Fruit fly (Drosophila melanogaster) whole organism, embryonic: Measurements from ENCODE around the gene Sfp77F.

Experiments
- CG17328 ChIP-seq: fragments of 200-800 bp; sonication (Bioruptor generic); IDR thresholded peaks from 2 replicates; pipeline ENCODE4 v1.3.6; 2022; ENCODE audit warnings: missing biosample characterization, missing genetic modification characterization
- CG7357 ChIP-seq: fragments of 200-800 bp; sonication (Bioruptor generic); IDR thresholded peaks from 3 replicates; pipeline ENCODE4 v1.3.6; 2022; ENCODE audit warnings: missing biosample characterization, missing genetic modification characterization
- Camta ChIP-seq: fragments of 200-800 bp; sonication (Bioruptor generic); optimal IDR thresholded peaks from 2 replicates; lab custom pipeline; 2016; ENCODE audit warnings: missing biosample characterization, missing genetic modification characterization
- Dll ChIP-seq: fragments of 200-800 bp; sonication (Bioruptor generic); IDR thresholded peaks from 4 replicates; pipeline ENCODE4 v1.3.6; 2022; ENCODE audit warnings: missing biosample characterization, missing genetic modification characterization; ENCODE audit not compliant: partially characterized antibody
- HHEX ChIP-seq: fragments of 200-800 bp; sonication (Bioruptor generic); optimal IDR thresholded peaks from 3 replicates; lab custom pipeline; 2017; ENCODE audit warnings: missing biosample characterization, mild to moderate bottlenecking, missing genetic modification characterization, missing genetic modification reagents
- Lhr ChIP-seq: fragments of 200-800 bp; sonication (Bioruptor generic); optimal IDR thresholded peaks from 3 replicates; lab custom pipeline; 2017; ENCODE audit warnings: mild to moderate bottlenecking, missing biosample characterization, missing genetic modification reagents, missing genetic modification characterization
- Lpt ChIP-seq: fragments of >200 bp; optimal IDR thresholded peaks from 2 replicates; lab custom pipeline; 2018; ENCODE audit warnings: missing biosample characterization, missing genetic modification characterization
- Oaz ChIP-seq: fragments of 200-800 bp; sonication (Bioruptor generic); IDR thresholded peaks from 2 replicates; pipeline ENCODE4 v1.3.6; 2022; ENCODE audit warnings: missing biosample characterization, missing genetic modification characterization
- bbx ChIP-seq: fragments of 200-800 bp; sonication (Bioruptor generic); IDR thresholded peaks from 2 replicates; pipeline ENCODE4 v1.3.6; 2022; ENCODE audit warnings: missing biosample characterization, missing genetic modification characterization; ENCODE audit not compliant: partially characterized antibody
- crp ChIP-seq, 2 experiments: fragments of 200-800 bp; sonication (Bioruptor generic); optimal IDR thresholded peaks; 2 replicates in 1 of 2; 3 replicates in 1 of 2; lab custom pipeline; 2017; ENCODE audit warnings: missing biosample characterization in 2 of 2, missing genetic modification characterization in 2 of 2, mild to moderate bottlenecking in 1 of 2, moderate library complexity in 1 of 2
- gce ChIP-seq: fragments of 200-800 bp; sonication (Bioruptor generic); IDR thresholded peaks from 3 replicates; pipeline ENCODE4 v1.3.6; 2022; ENCODE audit warnings: missing biosample characterization, missing genetic modification characterization
- lov ChIP-seq, 2 experiments: fragments of 200-800 bp in 1 of 2; fragments of >200 bp in 1 of 2; sonication (Bioruptor generic) in 1 of 2; IDR thresholded peaks in 1 of 2; optimal IDR thresholded peaks in 1 of 2; 2 replicates in 1 of 2; 3 replicates in 1 of 2; pipeline versions ENCODE4 v1.3.6 to Lab custom; 2017 to 2022; ENCODE audit warnings: missing biosample characterization in 1 of 2, missing genetic modification characterization in 1 of 2
- prd ChIP-seq, 3 experiments: fragments of >200 bp in 2 of 3; fragments of 200-800 bp in 1 of 3; sonication (Bioruptor generic) in 1 of 3; optimal IDR thresholded peaks in 2 of 3; IDR thresholded peaks in 1 of 3; 2 replicates in 2 of 3; 3 replicates in 1 of 3; pipeline versions ENCODE4 v1.3.6 to Lab custom; 2017 to 2022; ENCODE audit warnings: missing biosample characterization in 1 of 3, missing genetic modification characterization in 1 of 3
- ranshi ChIP-seq: fragments of 200-800 bp; sonication (Bioruptor generic); IDR thresholded peaks from 2 replicates; pipeline ENCODE4 v1.3.6; 2022; ENCODE audit warnings: missing biosample characterization, missing genetic modification characterization

DNA sequence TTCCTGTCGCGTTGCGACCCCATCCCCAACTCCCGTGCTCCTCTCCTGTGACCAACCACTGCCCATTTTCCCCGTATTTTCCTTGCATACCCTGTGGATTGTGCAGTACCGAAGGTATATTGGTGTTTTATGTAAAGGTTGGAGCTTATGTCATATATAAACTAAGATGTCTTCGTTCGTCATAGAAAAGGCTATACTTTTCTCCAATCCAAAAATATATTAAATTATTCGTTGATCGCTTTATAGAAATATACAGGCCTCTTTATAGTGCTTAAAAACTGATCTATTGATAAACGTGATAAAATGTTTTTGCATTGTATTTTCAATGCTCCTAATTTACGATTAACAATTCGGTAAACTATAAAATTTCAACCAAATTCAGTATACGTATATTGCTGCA is 28.2 kb downstream of the Sfp77F start:
- TF ChIP-seq gce (GFP tag; lab: Robert Waterston, UW) (no peak), Lhr (GFP tag; lab: Kevin White, UChicago) (no peak), Lpt (no peak), Camta (GFP tag; lab: Kevin White, UChicago) (no peak), bbx (no peak), CG7357 (GFP tag; lab: Robert Waterston, UW) (no peak), lov (optimal IDR thresholded peaks at IDR 0.05; lab: Kevin White, UChicago) (no peak), lov (GFP tag; IDR thresholded peaks at IDR 0.05; lab: Robert Waterston, UW) (no peak), HHEX (GFP tag; lab: Kevin White, UChicago) (no peak), CG17328 (GFP tag; lab: Robert Waterston, UW) (no peak), prd (optimal IDR thresholded peaks at IDR 0.05; lab: Kevin White, UChicago) (no peak), prd (GFP tag; IDR thresholded peaks at IDR 0.05; lab: Robert Waterston, UW) (no peak), Dll (no peak), crp (GFP tag; optimal IDR thresholded peaks at IDR 0.05; lab: Kevin White, UChicago) (no peak), ranshi (no peak), Oaz (GFP tag; lab: Robert Waterston, UW) (no peak)
